Worm (Caenorhabditis elegans) whole organism, L4 larva: ENCODE measurements around the gene Y38C1AA.1.

Experiments used
- F26F4.8 ChIP-seq: fragments of 200-800 bp; sonication (Bioruptor generic); conservative IDR thresholded peaks from 2 replicates; pipeline ENCODE4 v1.3.6; 2022; ENCODE audit warnings: missing genetic modification characterization, missing compliant biosample characterization
- R02D3.7 ChIP-seq: fragments of 150-350 bp; sonication (generic microtip); optimal IDR thresholded peaks from 3 replicates; lab custom pipeline; 2014; ENCODE audit warnings: missing biosample characterization, missing genetic modification characterization
- T20F7.1 ChIP-seq: fragments of 200-800 bp; sonication (Bioruptor generic); optimal IDR thresholded peaks from 2 replicates; lab custom pipeline; 2018; ENCODE audit warnings: mild to moderate bottlenecking, missing genetic modification characterization, missing compliant biosample characterization
- T26A8.4 ChIP-seq: fragments of 200-800 bp; sonication (Bioruptor generic); IDR thresholded peaks from 2 replicates; pipeline ENCODE4 v1.3.6; 2022; ENCODE audit warnings: missing genetic modification characterization, missing compliant biosample characterization
- Y105C5A.15 ChIP-seq: fragments of 200-800 bp; sonication (Bioruptor generic); IDR thresholded peaks from 2 replicates; pipeline ENCODE4 v1.3.6; 2022; ENCODE audit warnings: missing genetic modification characterization, missing compliant biosample characterization
- Y48G9A.11 ChIP-seq: fragments of 200-800 bp; sonication (Bioruptor generic); IDR thresholded peaks from 2 replicates; pipeline ENCODE4 v1.3.6; 2022; ENCODE audit warnings: missing genetic modification reagents, missing genetic modification characterization, missing compliant biosample characterization
- ZK546.5 ChIP-seq, 2 experiments: sonication (generic microtip); optimal IDR thresholded peaks; 2 replicates each; lab custom pipeline; 2017; ENCODE audit warnings: missing biosample characterization in 2 of 2, missing genetic modification characterization in 2 of 2
- aha-1 ChIP-seq: fragments of 150-350 bp; peaks from one replicate; lab custom pipeline; 2014; ENCODE audit warnings: missing biosample characterization, missing genetic modification characterization
- aly-2 ChIP-seq: sonication (generic microtip); optimal IDR thresholded peaks from 2 replicates; lab custom pipeline; 2018; ENCODE audit warnings: missing biosample characterization, missing genetic modification characterization
- ama-1 ChIP-seq: fragments of 150-350 bp; optimal IDR thresholded peaks from 2 replicates; lab custom pipeline; 2014; ENCODE audit warnings: inconsistent platforms, mixed read lengths
- arid-1 ChIP-seq: fragments of 200-800 bp; sonication (Bioruptor generic); conservative IDR thresholded peaks from 2 replicates; pipeline ENCODE4 v1.3.6; 2022; ENCODE audit warnings: missing genetic modification reagents, missing genetic modification characterization, missing compliant biosample characterization
- ceh-28 ChIP-seq: fragments of 150-350 bp; optimal IDR thresholded peaks from 2 replicates; lab custom pipeline; 2014; ENCODE audit warnings: missing biosample characterization, missing genetic modification reagents, missing genetic modification characterization
- ceh-32 ChIP-seq: sonication (generic microtip); optimal IDR thresholded peaks from 2 replicates; lab custom pipeline; 2016; ENCODE audit warnings: mild to moderate bottlenecking, missing genetic modification characterization, missing compliant biosample characterization; ENCODE audit not compliant: poor library complexity
- ces-1 ChIP-seq: fragments of 150-350 bp; sonication (generic microtip); optimal IDR thresholded peaks from 4 replicates; lab custom pipeline; 2014; ENCODE audit warnings: missing biosample characterization, missing genetic modification reagents, missing genetic modification characterization
- cey-2 ChIP-seq: sonication (generic microtip); optimal IDR thresholded peaks from 3 replicates; lab custom pipeline; 2017; ENCODE audit warnings: missing genetic modification characterization, mild to moderate bottlenecking, missing compliant biosample characterization, antibody characterized with exemption, borderline replicate concordance; ENCODE audit not compliant: insufficient read depth
- ctbp-1 ChIP-seq: fragments of 200-800 bp; sonication (Bioruptor generic); IDR thresholded peaks from 2 replicates; pipeline ENCODE4 v1.3.6; 2022; ENCODE audit warnings: missing genetic modification reagents, missing genetic modification characterization, missing compliant biosample characterization
- daf-16 ChIP-seq, 3 experiments: sonication (generic microtip); optimal IDR thresholded peaks; 2 replicates each; lab custom pipeline; 2016 to 2017; ENCODE audit warnings: missing genetic modification characterization in 3 of 3, missing genetic modification reagents in 3 of 3, mild to moderate bottlenecking in 2 of 3, missing compliant biosample characterization in 2 of 3, missing biosample characterization in 1 of 3, moderate library complexity in 1 of 3
- daf-19 ChIP-seq: fragments of 200-800 bp; sonication (Bioruptor generic); conservative IDR thresholded peaks from 2 replicates; pipeline ENCODE4 v1.3.6; 2022; ENCODE audit warnings: missing genetic modification characterization, missing compliant biosample characterization
- dmd-8 ChIP-seq: fragments of 200-800 bp; sonication (Bioruptor generic); IDR thresholded peaks from 2 replicates; pipeline ENCODE4 v1.3.6; 2022; ENCODE audit warnings: missing genetic modification characterization, missing compliant biosample characterization
- dmd-9 ChIP-seq: fragments of 200-800 bp; sonication (Bioruptor generic); IDR thresholded peaks from 2 replicates; pipeline ENCODE4 v1.3.6; 2022; ENCODE audit warnings: missing genetic modification reagents, missing genetic modification characterization, missing compliant biosample characterization
- duxl-1 ChIP-seq: sonication (generic microtip); optimal IDR thresholded peaks from 2 replicates; lab custom pipeline; 2016; ENCODE audit warnings: mild to moderate bottlenecking, missing genetic modification characterization, moderate library complexity, missing compliant biosample characterization; ENCODE audit not compliant: poor library complexity
- dve-1 ChIP-seq: sonication (generic microtip); optimal IDR thresholded peaks from 2 replicates; lab custom pipeline; 2017; ENCODE audit warnings: antibody characterized with exemption, mild to moderate bottlenecking, missing genetic modification characterization, missing compliant biosample characterization; ENCODE audit not compliant: insufficient read depth
- egl-27 ChIP-seq: sonication (generic microtip); optimal IDR thresholded peaks from 3 replicates; lab custom pipeline; 2017; ENCODE audit warnings: missing biosample characterization, missing genetic modification reagents, missing genetic modification characterization
- fkh-10 ChIP-seq: fragments of 150-350 bp; optimal IDR thresholded peaks from 2 replicates; lab custom pipeline; 2014; ENCODE audit warnings: missing biosample characterization, missing genetic modification reagents, missing genetic modification characterization
- hlh-11 ChIP-seq: fragments of 200-800 bp; sonication (Bioruptor generic); optimal IDR thresholded peaks from 2 replicates; lab custom pipeline; 2018; ENCODE audit warnings: mild to moderate bottlenecking, missing genetic modification characterization, missing compliant biosample characterization
- hlh-30 ChIP-seq: sonication (generic microtip); optimal IDR thresholded peaks from 2 replicates; lab custom pipeline; 2017; ENCODE audit warnings: antibody characterized with exemption, mild to moderate bottlenecking, missing genetic modification characterization, missing compliant biosample characterization; ENCODE audit not compliant: insufficient read depth
- lin-13 ChIP-seq: fragments of 150-350 bp; optimal IDR thresholded peaks from 2 replicates; lab custom pipeline; 2014; ENCODE audit warnings: missing biosample characterization, missing genetic modification reagents, missing genetic modification characterization
- lin-38 ChIP-seq: fragments of 200-800 bp; sonication (Bioruptor generic); IDR thresholded peaks from 2 replicates; pipeline ENCODE4 v1.3.6; 2022; ENCODE audit warnings: missing genetic modification reagents, missing genetic modification characterization, missing compliant biosample characterization
- lsy-2 ChIP-seq, 2 experiments: fragments of 150-350 bp in 1 of 2; sonication (generic microtip) in 1 of 2; optimal IDR thresholded peaks; 2 replicates each; lab custom pipeline; 2014 to 2017; ENCODE audit warnings: missing biosample characterization in 2 of 2, missing genetic modification characterization in 2 of 2
- madf-9 ChIP-seq: fragments of 200-800 bp; sonication (Bioruptor generic); conservative IDR thresholded peaks from 2 replicates; pipeline ENCODE4 v1.3.6; 2022; ENCODE audit warnings: missing genetic modification reagents, missing genetic modification characterization, missing compliant biosample characterization
- mdl-1 ChIP-seq, 2 experiments: fragments of 150-350 bp in 1 of 2; sonication (generic microtip) in 1 of 2; optimal IDR thresholded peaks; 2 replicates each; lab custom pipeline; 2014 to 2017; ENCODE audit warnings: missing biosample characterization in 2 of 2, missing genetic modification characterization in 2 of 2
- mdt-29 ChIP-seq: fragments of 200-800 bp; sonication (Bioruptor generic); IDR thresholded peaks from 2 replicates; pipeline ENCODE4 v1.3.6; 2022; ENCODE audit warnings: missing genetic modification reagents, missing genetic modification characterization, missing compliant biosample characterization
- mxl-2 ChIP-seq: fragments of 200-800 bp; sonication (Bioruptor generic); conservative IDR thresholded peaks from 2 replicates; pipeline ENCODE4 v1.3.6; 2022; ENCODE audit warnings: missing genetic modification reagents, missing genetic modification characterization, missing compliant biosample characterization
- nhr-111 ChIP-seq: fragments of 200-800 bp; sonication (Bioruptor generic); optimal IDR thresholded peaks from 2 replicates; lab custom pipeline; 2018; ENCODE audit warnings: mild to moderate bottlenecking, missing genetic modification characterization, missing compliant biosample characterization
- nhr-42 ChIP-seq: fragments of 200-800 bp; sonication (Bioruptor generic); IDR thresholded peaks from 2 replicates; pipeline ENCODE4 v1.3.6; 2022; ENCODE audit warnings: missing genetic modification characterization, missing compliant biosample characterization
- nhr-48 ChIP-seq: sonication (generic microtip); optimal IDR thresholded peaks from 2 replicates; lab custom pipeline; 2016; ENCODE audit warnings: mild to moderate bottlenecking, missing genetic modification characterization, missing compliant biosample characterization
- nhr-6 ChIP-seq: fragments of 150-350 bp; optimal IDR thresholded peaks from 2 replicates; lab custom pipeline; 2014; ENCODE audit warnings: missing biosample characterization, missing genetic modification characterization
- pqm-1 ChIP-seq: sonication (generic microtip); optimal IDR thresholded peaks from 2 replicates; lab custom pipeline; 2017; ENCODE audit warnings: missing biosample characterization, missing genetic modification characterization
- sdz-12 ChIP-seq: fragments of 200-800 bp; sonication (Bioruptor generic); optimal IDR thresholded peaks from 2 replicates; lab custom pipeline; 2018; ENCODE audit warnings: mild to moderate bottlenecking, missing genetic modification characterization, missing compliant biosample characterization
- set-16 ChIP-seq: fragments of 200-800 bp; sonication (Bioruptor generic); IDR thresholded peaks from 2 replicates; pipeline ENCODE4 v1.3.6; 2022; ENCODE audit warnings: missing genetic modification reagents, missing genetic modification characterization, missing compliant biosample characterization
- skn-1 ChIP-seq: fragments of 150-350 bp; optimal IDR thresholded peaks from 2 replicates; lab custom pipeline; 2014; ENCODE audit warnings: missing biosample characterization, missing genetic modification characterization
- snpc-4 ChIP-seq: fragments of 150-350 bp; optimal IDR thresholded peaks from 2 replicates; lab custom pipeline; 2014; ENCODE audit warnings: missing biosample characterization, missing genetic modification characterization
- spr-1 ChIP-seq: sonication (generic microtip); optimal IDR thresholded peaks from 2 replicates; lab custom pipeline; 2016; ENCODE audit warnings: mild to moderate bottlenecking, missing genetic modification characterization, missing compliant biosample characterization
- unc-39 ChIP-seq: sonication (generic microtip); optimal IDR thresholded peaks from 2 replicates; lab custom pipeline; 2017; ENCODE audit warnings: missing biosample characterization, missing genetic modification characterization
- vab-7 ChIP-seq: fragments of 200-800 bp; sonication (Bioruptor generic); IDR thresholded peaks from 2 replicates; pipeline ENCODE4 v1.3.6; 2022; ENCODE audit warnings: missing genetic modification reagents, missing genetic modification characterization, missing compliant biosample characterization
- zag-1 ChIP-seq: fragments of 150-350 bp; optimal IDR thresholded peaks from 2 replicates; lab custom pipeline; 2014; ENCODE audit warnings: missing biosample characterization, missing genetic modification characterization
- zfp-2 ChIP-seq: sonication (generic microtip); optimal IDR thresholded peaks from 2 replicates; lab custom pipeline; 2016; ENCODE audit warnings: mild to moderate bottlenecking, missing genetic modification characterization, missing compliant biosample characterization
- zfp-3 ChIP-seq: fragments of 200-800 bp; sonication (Bioruptor generic); conservative IDR thresholded peaks from 2 replicates; pipeline ENCODE4 v1.3.6; 2022; ENCODE audit warnings: missing genetic modification reagents, missing genetic modification characterization, missing compliant biosample characterization
- zip-11 ChIP-seq: fragments of 200-800 bp; sonication (Bioruptor generic); IDR thresholded peaks from 2 replicates; pipeline ENCODE4 v1.3.6; 2022; ENCODE audit warnings: missing genetic modification characterization, missing compliant biosample characterization
- zip-2 ChIP-seq: fragments of 150-350 bp; optimal IDR thresholded peaks from 2 replicates; lab custom pipeline; 2014; ENCODE audit warnings: missing biosample characterization, missing genetic modification characterization
- ztf-11 ChIP-seq: fragments of 150-350 bp; optimal IDR thresholded peaks from 2 replicates; lab custom pipeline; 2014; ENCODE audit warnings: missing biosample characterization, missing genetic modification characterization
- ztf-7 ChIP-seq: fragments of 150-350 bp; optimal IDR thresholded peaks from 2 replicates; lab custom pipeline; 2014; ENCODE audit warnings: missing biosample characterization, missing genetic modification characterization

Y38C1AA.1 gene

ce11 chrIV:255379-255857 lies 47.4 kb downstream of the Y38C1AA.1 start, which contains the start of gene rcat-1 (continued):
- TF ChIP-seq ztf-11 = no peak
- TF ChIP-seq hlh-30 (tag; lab: Kevin White, UChicago) = peak; percentile 88
- TF ChIP-seq mdt-29 = no peak
- TF ChIP-seq nhr-48 (tag; lab: Kevin White, UChicago) = no peak
- TF ChIP-seq ceh-28 = no peak
- TF ChIP-seq snpc-4 (tag; lab: Kevin White, UChicago) = no peak
- peak in 1 of 2 experiments; percentile 55 for TF ChIP-seq mdl-1 (tag; optimal IDR thresholded peaks at IDR 0.05; lab: Kevin White, UChicago)
- TF ChIP-seq unc-39 (tag; lab: Kevin White, UChicago) = no peak
- no peak for TF ChIP-seq skn-1 (tag; lab: Kevin White, UChicago)
- no peak for TF ChIP-seq ZK546.5 (tag; optimal IDR thresholded peaks at IDR 0.05; lab: Kevin White, UChicago)
- TF ChIP-seq dmd-9 (GFP tag; lab: Robert Waterston, UW) = no peak
- peak; percentile 29 to 90 for TF ChIP-seq lsy-2 (tag; optimal IDR thresholded peaks at IDR 0.05; lab: Kevin White, UChicago)
- peak; percentile 89 for TF ChIP-seq nhr-6 (tag; lab: Kevin White, UChicago)
- TF ChIP-seq zag-1 (tag; lab: Kevin White, UChicago) = no peak
- TF ChIP-seq duxl-1 (tag; lab: Kevin White, UChicago) = no peak
- TF ChIP-seq ceh-32 (tag; lab: Kevin White, UChicago) = no peak
- no peak for TF ChIP-seq zip-11 (GFP tag; lab: Robert Waterston, UW)
- no peak for TF ChIP-seq madf-9 (GFP tag; lab: Robert Waterston, UW)
- no peak for TF ChIP-seq ctbp-1 (GFP tag; lab: Robert Waterston, UW)
- TF ChIP-seq ces-1 (GFP tag; lab: Kevin White, UChicago) = no peak
- no peak for TF ChIP-seq T20F7.1 (GFP tag; lab: Kevin White, UChicago)
- TF ChIP-seq zfp-3 = no peak
- TF ChIP-seq T26A8.4 (GFP tag; lab: Robert Waterston, UW) = no peak
- TF ChIP-seq lin-38 (GFP tag; lab: Robert Waterston, UW) = peak; percentile 95
- TF ChIP-seq lin-13 (GFP tag; lab: Kevin White, UChicago) = peak; percentile 71
- TF ChIP-seq vab-7 = no peak
- no peak for TF ChIP-seq spr-1 (tag; lab: Kevin White, UChicago)
- TF ChIP-seq F26F4.8 (GFP tag; lab: Robert Waterston, UW) = no peak
- TF ChIP-seq mxl-2 (GFP tag; lab: Robert Waterston, UW) = no peak
- TF ChIP-seq cey-2 = no peak
- TF ChIP-seq R02D3.7 (tag; lab: Kevin White, UChicago) = peak; percentile 100
- TF ChIP-seq pqm-1 (tag; lab: Kevin White, UChicago) = no peak
- no peak for TF ChIP-seq set-16
- no peak for TF ChIP-seq egl-27 (tag; lab: Kevin White, UChicago)
- peak; percentile 22 for TF ChIP-seq ztf-7 (tag; lab: Kevin White, UChicago)
- no peak for TF ChIP-seq zfp-2
- no peak for TF ChIP-seq daf-19
- TF ChIP-seq arid-1 (GFP tag; lab: Robert Waterston, UW) = no peak
- TF ChIP-seq sdz-12 (GFP tag; lab: Kevin White, UChicago) = no peak
- TF ChIP-seq nhr-42 (GFP tag; lab: Robert Waterston, UW) = no peak
- no peak for TF ChIP-seq aly-2 (tag; lab: Kevin White, UChicago)
- no peak for TF ChIP-seq aha-1
- TF ChIP-seq Y48G9A.11 (GFP tag; lab: Robert Waterston, UW) = no peak
- TF ChIP-seq dve-1 (tag; lab: Kevin White, UChicago) = peak; percentile 83
- TF ChIP-seq dmd-8 = no peak
- no peak for TF ChIP-seq nhr-111 (GFP tag; lab: Kevin White, UChicago)
- peak; percentile 1 for TF ChIP-seq hlh-11 (tag; lab: Kevin White, UChicago)
- no peak for TF ChIP-seq Y105C5A.15 (GFP tag; lab: Robert Waterston, UW)
- no peak for TF ChIP-seq daf-16 (GFP tag; optimal IDR thresholded peaks at IDR 0.05; lab: Kevin White, UChicago)
- no peak for TF ChIP-seq daf-16 (tag; optimal IDR thresholded peaks at IDR 0.05; lab: Kevin White, UChicago)
- TF ChIP-seq fkh-10 (GFP tag; lab: Kevin White, UChicago) = no peak
- peak; percentile 42 for TF ChIP-seq ama-1 (lab: Kevin White, UChicago)
- no peak for TF ChIP-seq zip-2 (tag; lab: Kevin White, UChicago)
